Worm (Caenorhabditis elegans) whole organism, mixed stage, embryonic: ENCODE data around the gene nst-1.

ENCODE experiments used
- M03D4.4 ChIP-seq: sonication (generic microtip); optimal IDR thresholded peaks from 2 replicates; lab custom pipeline; 2017; ENCODE audit warnings: mild to moderate bottlenecking, missing genetic modification characterization, missing compliant biosample characterization
- bed-3 ChIP-seq: fragments of 200-800 bp; sonication (Bioruptor generic); optimal IDR thresholded peaks from 3 replicates; lab custom pipeline; 2018; ENCODE audit warnings: mild to moderate bottlenecking, missing genetic modification characterization, moderate library complexity, missing compliant biosample characterization
- blmp-1 ChIP-seq: fragments of 150-350 bp; optimal IDR thresholded peaks from 2 replicates; lab custom pipeline; 2014; ENCODE audit warnings: missing biosample characterization, missing genetic modification characterization
- ceh-39 ChIP-seq: fragments of 150-350 bp; optimal IDR thresholded peaks from 2 replicates; lab custom pipeline; 2014; ENCODE audit warnings: missing biosample characterization, missing genetic modification characterization
- ceh-43 ChIP-seq: fragments of 200-800 bp; sonication (Bioruptor generic); optimal IDR thresholded peaks from 2 replicates; lab custom pipeline; 2018; ENCODE audit warnings: mild to moderate bottlenecking, missing genetic modification characterization, moderate library complexity, missing compliant biosample characterization
- ces-1 ChIP-seq: fragments of 150-350 bp; optimal IDR thresholded peaks from 2 replicates; lab custom pipeline; 2014; ENCODE audit warnings: missing biosample characterization, missing genetic modification reagents, missing genetic modification characterization
- cnd-1 ChIP-seq: fragments of 200-800 bp; sonication (Bioruptor generic); optimal IDR thresholded peaks from 2 replicates; lab custom pipeline; 2018; ENCODE audit warnings: mild to moderate bottlenecking, missing genetic modification characterization, missing compliant biosample characterization
- drap-1 ChIP-seq: fragments of 200-800 bp; sonication (Bioruptor generic); optimal IDR thresholded peaks from 3 replicates; lab custom pipeline; 2018; ENCODE audit warnings: mild to moderate bottlenecking, missing genetic modification characterization, missing compliant biosample characterization
- elt-3 ChIP-seq: fragments of 150-350 bp; optimal IDR thresholded peaks from 2 replicates; lab custom pipeline; 2014; ENCODE audit warnings: missing biosample characterization, missing genetic modification characterization
- ham-2 ChIP-seq: fragments of 200-800 bp; sonication (Bioruptor generic); optimal IDR thresholded peaks from 2 replicates; lab custom pipeline; 2018; ENCODE audit warnings: mild to moderate bottlenecking, missing genetic modification characterization, missing compliant biosample characterization
- hlh-1 ChIP-seq: fragments of 150-350 bp; optimal IDR thresholded peaks from 2 replicates; lab custom pipeline; 2014; ENCODE audit warnings: missing biosample characterization, missing genetic modification reagents, missing genetic modification characterization
- lin-13 ChIP-seq: fragments of 150-350 bp; optimal IDR thresholded peaks from 2 replicates; lab custom pipeline; 2014; ENCODE audit warnings: missing biosample characterization, missing genetic modification characterization
- lin-32 ChIP-seq: fragments of 200-800 bp; sonication (Bioruptor generic); optimal IDR thresholded peaks from 2 replicates; lab custom pipeline; 2018; ENCODE audit warnings: mild to moderate bottlenecking, missing genetic modification characterization, missing compliant biosample characterization
- lsy-2 ChIP-seq: fragments of 150-350 bp; optimal IDR thresholded peaks from 2 replicates; lab custom pipeline; 2014; ENCODE audit warnings: missing biosample characterization, missing genetic modification characterization
- mab-5 ChIP-seq: fragments of 150-350 bp; optimal IDR thresholded peaks from 2 replicates; lab custom pipeline; 2014; ENCODE audit warnings: missing biosample characterization, missing genetic modification characterization
- mep-1 ChIP-seq: fragments of 150-350 bp; optimal IDR thresholded peaks from 2 replicates; lab custom pipeline; 2017; ENCODE audit warnings: missing biosample characterization, missing genetic modification reagents, missing genetic modification characterization, inconsistent platforms
- mls-2 ChIP-seq: sonication (generic microtip); optimal IDR thresholded peaks from 2 replicates; lab custom pipeline; 2016; ENCODE audit warnings: mild to moderate bottlenecking, missing genetic modification characterization, moderate library complexity, missing compliant biosample characterization
- nhr-12 ChIP-seq: fragments of 150-350 bp; optimal IDR thresholded peaks from 2 replicates; lab custom pipeline; 2014; ENCODE audit warnings: missing biosample characterization, missing genetic modification characterization
- nhr-2 ChIP-seq: fragments of 150-350 bp; optimal IDR thresholded peaks from 2 replicates; lab custom pipeline; 2014; ENCODE audit warnings: missing biosample characterization, missing genetic modification characterization
- nhr-237 ChIP-seq: fragments of 150-350 bp; optimal IDR thresholded peaks from 2 replicates; lab custom pipeline; 2014; ENCODE audit warnings: missing biosample characterization, missing genetic modification characterization
- nhr-28 ChIP-seq: fragments of 150-350 bp; optimal IDR thresholded peaks from 2 replicates; lab custom pipeline; 2014; ENCODE audit warnings: missing biosample characterization, missing genetic modification characterization
- pha-4 ChIP-seq: fragments of 150-350 bp; optimal IDR thresholded peaks from 2 replicates; lab custom pipeline; 2018; ENCODE audit warnings: missing biosample characterization, missing genetic modification reagents, missing genetic modification characterization
- sem-2 ChIP-seq: fragments of 200-800 bp; sonication (Bioruptor generic); optimal IDR thresholded peaks from 2 replicates; lab custom pipeline; 2018; ENCODE audit warnings: mild to moderate bottlenecking, missing genetic modification characterization, missing compliant biosample characterization
- snpc-4 ChIP-seq: fragments of 150-350 bp; optimal IDR thresholded peaks from 2 replicates; lab custom pipeline; 2014; ENCODE audit warnings: missing biosample characterization, missing genetic modification characterization
- sptf-1 ChIP-seq: sonication (generic microtip); optimal IDR thresholded peaks from 2 replicates; lab custom pipeline; 2017; ENCODE audit warnings: mild to moderate bottlenecking, missing genetic modification characterization, moderate library complexity, missing compliant biosample characterization
- tbx-8 ChIP-seq: fragments of 200-800 bp; sonication (Bioruptor generic); optimal IDR thresholded peaks from 2 replicates; lab custom pipeline; 2018; ENCODE audit warnings: mild to moderate bottlenecking, missing genetic modification characterization, moderate library complexity, missing compliant biosample characterization
- unc-120 ChIP-seq: sonication (generic microtip); optimal IDR thresholded peaks from 2 replicates; lab custom pipeline; 2017; ENCODE audit warnings: missing genetic modification characterization, missing compliant biosample characterization; ENCODE audit not compliant: poor library complexity, severe bottlenecking
- unc-39 ChIP-seq: fragments of 150-350 bp; optimal IDR thresholded peaks from 2 replicates; lab custom pipeline; 2014; ENCODE audit warnings: missing biosample characterization, missing genetic modification characterization
- unc-62 ChIP-seq: fragments of 150-350 bp; optimal IDR thresholded peaks from 2 replicates; lab custom pipeline; 2014; ENCODE audit warnings: missing biosample characterization, missing genetic modification reagents, missing genetic modification characterization
- zip-8 ChIP-seq: fragments of 150-350 bp; optimal IDR thresholded peaks from 2 replicates; lab custom pipeline; 2014; ENCODE audit warnings: missing biosample characterization, missing genetic modification characterization
- ztf-11 ChIP-seq: fragments of 150-350 bp; optimal IDR thresholded peaks from 2 replicates; lab custom pipeline; 2014; ENCODE audit warnings: missing biosample characterization, missing genetic modification characterization

The nst-1 gene

DNA sequence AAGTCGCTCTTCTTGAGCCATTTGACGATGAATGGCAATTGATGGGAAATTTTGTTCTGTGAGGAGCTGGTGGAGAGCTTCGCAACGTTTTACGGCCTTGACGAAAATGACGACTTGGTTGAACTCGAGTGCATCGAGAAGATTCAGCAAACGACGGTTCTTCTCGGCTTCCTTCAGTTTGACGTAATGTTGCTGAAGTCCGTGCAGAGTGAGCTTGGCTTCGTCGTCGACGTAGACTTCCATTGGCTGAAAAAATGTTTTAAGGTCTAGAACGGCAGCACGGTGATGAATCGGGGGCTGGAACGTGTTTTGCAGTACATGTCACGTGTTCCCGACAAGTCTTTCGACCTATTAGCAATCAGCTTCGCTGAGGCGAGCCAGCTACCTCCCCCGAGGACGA is 44.4 kb upstream of the nst-1 start:
- TF ChIP-seq pha-4 (tag; lab: Kevin White, UChicago): no peak
- TF ChIP-seq unc-39 (tag; lab: Kevin White, UChicago): no peak
- no peak for TF ChIP-seq nhr-2 (tag; lab: Kevin White, UChicago)

DNA sequence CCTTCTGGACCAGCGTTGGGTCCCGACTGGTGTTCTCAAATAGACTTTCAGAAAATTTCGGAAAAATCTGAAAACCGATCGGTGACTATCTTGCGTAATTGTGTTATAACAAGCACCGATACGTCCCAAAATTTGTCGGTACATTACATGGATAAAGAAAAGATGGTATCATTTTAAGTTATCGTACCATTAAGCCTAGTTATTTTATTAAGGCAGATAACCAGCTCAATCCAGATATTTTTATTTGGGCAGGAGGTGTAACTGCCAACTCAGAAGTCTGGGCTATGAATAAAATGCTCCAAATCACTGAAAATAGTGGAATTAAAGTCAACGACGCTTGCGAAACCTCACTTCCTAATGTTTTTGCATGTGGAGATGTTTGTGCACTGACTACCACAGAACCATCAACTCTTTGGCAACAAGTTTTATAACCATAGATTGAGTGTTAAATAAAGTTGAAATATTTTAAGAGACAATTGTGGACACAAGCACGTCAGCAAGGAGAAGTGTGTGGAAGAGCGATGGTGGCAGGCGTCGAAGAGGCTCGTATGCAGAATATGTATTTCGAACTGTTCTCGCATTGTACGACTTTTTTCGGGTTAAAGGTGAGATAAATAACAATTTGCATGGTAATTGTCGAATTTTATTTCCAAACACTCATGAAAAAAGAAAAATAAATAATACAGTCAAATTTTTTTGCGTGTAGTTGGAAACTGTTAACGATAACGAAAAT is 43.4 kb upstream of the nst-1 start:
- TF ChIP-seq snpc-4 (tag; lab: Kevin White, UChicago): no peak
- no peak for TF ChIP-seq lin-32 (GFP tag; lab: Kevin White, UChicago)
- TF ChIP-seq mab-5 (tag; lab: Kevin White, UChicago): no peak
- no peak for TF ChIP-seq sem-2 (GFP tag; lab: Kevin White, UChicago)
- TF ChIP-seq pha-4 (tag; lab: Kevin White, UChicago): no peak
- TF ChIP-seq unc-39 (tag; lab: Kevin White, UChicago): no peak
- TF ChIP-seq unc-120 (tag; lab: Kevin White, UChicago): no peak
- no peak for TF ChIP-seq lsy-2 (tag; lab: Kevin White, UChicago)
- no peak for TF ChIP-seq bed-3 (GFP tag; lab: Kevin White, UChicago)
- no peak for TF ChIP-seq lin-13 (tag; lab: Kevin White, UChicago)
- TF ChIP-seq sptf-1 (tag; lab: Kevin White, UChicago): no peak
- no peak for TF ChIP-seq nhr-2 (tag; lab: Kevin White, UChicago)
- TF ChIP-seq nhr-237: no peak
- TF ChIP-seq ham-2: no peak
- TF ChIP-seq nhr-12 (tag; lab: Kevin White, UChicago): no peak

DNA sequence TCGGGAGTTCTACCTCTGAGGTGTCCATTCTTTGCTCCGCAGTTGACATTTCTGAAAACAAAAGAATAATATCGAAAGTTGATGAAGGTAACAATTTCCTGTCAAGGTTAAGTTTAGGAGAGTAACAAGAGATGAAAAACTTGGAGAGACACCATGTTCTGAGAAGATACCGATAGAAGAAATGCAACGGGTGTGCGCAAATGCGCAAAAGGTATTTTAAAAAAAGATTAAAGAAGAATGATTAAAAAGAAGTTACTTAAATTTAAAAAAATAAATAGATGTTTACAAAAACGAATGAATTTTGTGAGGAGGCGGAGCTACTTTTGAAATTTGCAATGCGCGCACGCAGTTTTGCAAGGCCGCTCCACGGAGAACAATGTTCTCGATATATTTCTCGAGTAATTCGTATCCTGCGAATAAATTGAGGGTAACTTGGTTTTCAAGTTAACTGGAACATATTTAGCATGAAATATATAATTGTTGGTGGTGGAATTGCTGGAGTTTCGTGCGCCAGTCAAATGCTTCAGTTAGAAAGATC is 42.1 kb upstream of the nst-1 start, which contains the start of the genes ran-3 and C26D10.3:
Gene ran-3 (minus strand): TSS at position 51 of the 538 bp plus-strand sequence.
Gene C26D10.3 (plus strand): TSS at position 385 of the 538 bp plus-strand sequence.
- TF ChIP-seq ztf-11 (tag; lab: Kevin White, UChicago) (peak; percentile 43), nhr-2 (tag; lab: Kevin White, UChicago) (peak; percentile 6), cnd-1 (tag; lab: Kevin White, UChicago) (peak; percentile 40), lsy-2 (tag; lab: Kevin White, UChicago) (peak; percentile 29), sptf-1 (tag; lab: Kevin White, UChicago) (peak; percentile 66), mls-2 (tag; lab: Kevin White, UChicago) (peak; percentile 24), drap-1 (GFP tag; lab: Kevin White, UChicago) (peak; percentile 43), bed-3 (GFP tag; lab: Kevin White, UChicago) (peak; percentile 38), mep-1 (tag; lab: Kevin White, UChicago) (no peak), M03D4.4 (tag; lab: Kevin White, UChicago) (peak; percentile 40), nhr-28 (tag; lab: Kevin White, UChicago) (no peak), lin-13 (tag; lab: Kevin White, UChicago) (peak; percentile 37), hlh-1 (tag; lab: Kevin White, UChicago) (peak; percentile 64), unc-39 (tag; lab: Kevin White, UChicago) (no peak), lin-32 (GFP tag; lab: Kevin White, UChicago) (no peak), ceh-43 (GFP tag; lab: Kevin White, UChicago) (peak; percentile 8), pha-4 (tag; lab: Kevin White, UChicago) (peak; percentile 55), nhr-237 (no peak), elt-3 (tag; lab: Kevin White, UChicago) (no peak), blmp-1 (tag; lab: Kevin White, UChicago) (no peak), ces-1 (GFP tag; lab: Kevin White, UChicago) (peak; percentile 29), nhr-12 (tag; lab: Kevin White, UChicago) (peak; percentile 42), tbx-8 (GFP tag; lab: Kevin White, UChicago) (peak; percentile 19), unc-62 (GFP tag; lab: Kevin White, UChicago) (no peak), sem-2 (GFP tag; lab: Kevin White, UChicago) (no peak), zip-8 (tag; lab: Kevin White, UChicago) (no peak), ham-2 (no peak)

DNA sequence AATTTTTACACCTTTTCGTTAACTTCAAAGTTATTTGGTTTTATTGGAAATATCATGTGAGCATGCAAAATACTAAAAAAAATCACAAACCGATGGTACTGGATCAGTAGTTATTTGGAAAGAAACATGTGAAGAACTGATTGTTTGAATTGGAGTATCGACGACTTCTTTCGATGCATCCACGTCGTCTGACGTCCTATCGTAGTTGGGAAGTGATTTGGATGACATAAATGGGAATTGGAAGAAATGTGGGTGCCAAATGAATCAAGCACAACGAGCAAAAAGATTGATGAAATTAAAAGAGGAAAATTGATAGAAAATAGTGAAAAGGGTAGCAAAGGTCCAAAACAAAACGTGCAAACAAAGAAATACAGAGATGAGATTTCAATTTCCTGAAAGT is 38.2 kb upstream of the nst-1 start, which contains the start of gene shw-1:
Gene shw-1 (minus strand): TSS at position 228 of the 400 bp plus-strand sequence.
- TF ChIP-seq ceh-39 (tag; lab: Kevin White, UChicago) (no peak), ztf-11 (tag; lab: Kevin White, UChicago) (no peak), tbx-8 (GFP tag; lab: Kevin White, UChicago) (no peak)
